Fruit fly (Drosophila melanogaster) whole organism, larva: Measurements from ENCODE around the gene Klp31E.
A peak's percentile ranks its signal among the peaks of the same experiment; 100 is the strongest.

Experiments used
- noc ChIP-seq: fragments of 200-800 bp; sonication (Bioruptor generic); optimal IDR thresholded peaks from 3 replicates; lab custom pipeline; 2019; ENCODE audit warnings: missing biosample characterization, mild to moderate bottlenecking, missing genetic modification characterization, moderate library complexity

Gene Klp31E

dm6 chr2L:10393467-10393866 lies 20.4 kb upstream of the Klp31E start:
- no peak for TF ChIP-seq noc (tag; lab: Kevin White, UChicago)

dm6 chr2L:10395035-10395434 lies 18.8 kb upstream of the Klp31E start:
- no peak for TF ChIP-seq noc (tag; lab: Kevin White, UChicago)

dm6 chr2L:10395642-10396487 lies 18.0 kb upstream of the Klp31E start, which contains the start of gene Mdh1:
TSS of gene Mdh1 (minus strand) at chr2L:10396332.
- no peak for TF ChIP-seq noc (tag; lab: Kevin White, UChicago)

dm6 chr2L:10396488-10396824 lies 17.4 kb upstream of the Klp31E start, which contains the start of gene Cnot4:
TSS of gene Cnot4 (plus strand) at chr2L:10396716.
- TF ChIP-seq noc (tag; lab: Kevin White, UChicago) = no peak

dm6 chr2L:10396877-10397587 lies 16.8 kb upstream of the Klp31E start:
- no peak for TF ChIP-seq noc (tag; lab: Kevin White, UChicago)

- TF ChIP-seq noc (tag; lab: Kevin White, UChicago) = no peak
Observed at dm6 chr2L:10403803-10404315, 10.0 kb upstream of the Klp31E start.

- TF ChIP-seq noc (tag; lab: Kevin White, UChicago) = no peak
Observed at dm6 chr2L:10405008-10405654, 8.7 kb upstream of the Klp31E start, which contains the start of the genes CG17768, LSm-4 and Ir31a. TSS of gene CG17768 (minus strand) at chr2L:10405203. TSS of gene LSm-4 (minus strand) at chr2L:10405203. TSS of gene Ir31a (plus strand) at chr2L:10405565.

- TF ChIP-seq noc (tag; lab: Kevin White, UChicago) = no peak
Observed at dm6 chr2L:10408122-10408576, 5.7 kb upstream of the Klp31E start, which contains the start of the genes Ip259 and RpS27A. TSS of gene Ip259 (plus strand) at chr2L:10408352. TSS of gene RpS27A (plus strand) at chr2L:10408352.

- no peak for TF ChIP-seq noc (tag; lab: Kevin White, UChicago)
Observed at dm6 chr2L:10418981-10419380, 5.2 kb downstream of the Klp31E start, which contains the start of gene RfC3. TSS of gene RfC3 (plus strand) at chr2L:10419190.

- TF ChIP-seq noc (tag; lab: Kevin White, UChicago) = no peak
Observed at dm6 chr2L:10422643-10423606, 9.1 kb downstream of the Klp31E start, which contains the start of the genes pie and Wdfy2. TSS of gene pie (minus strand) at chr2L:10422780. TSS of gene Wdfy2 (plus strand) at chr2L:10423291.

dm6 chr2L:10425599-10425998 lies 11.8 kb downstream of the Klp31E start:
- no peak for TF ChIP-seq noc (tag; lab: Kevin White, UChicago)

dm6 chr2L:10426534-10427048 lies 12.8 kb downstream of the Klp31E start, which contains the start of the genes SmB and KdelR:
TSS of gene SmB (minus strand) at chr2L:10426627.
TSS of gene KdelR (plus strand) at chr2L:10426887.
- no peak for TF ChIP-seq noc (tag; lab: Kevin White, UChicago)

- peak; percentile 8 for TF ChIP-seq noc (tag; lab: Kevin White, UChicago)
Observed at dm6 chr2L:10428528-10428927, 14.7 kb downstream of the Klp31E start, which contains the start of gene CG5188. TSS of gene CG5188 (plus strand) at chr2L:10428829.
